Worm (Caenorhabditis elegans) whole organism, midembryonic: ENCODE measurements around the gene pqn-29.

Experiments
- T22C8.4 ChIP-seq: fragments of 200-800 bp; sonication (Bioruptor generic); IDR thresholded peaks from 2 replicates; pipeline ENCODE4 v1.3.6; 2022; ENCODE audit warnings: missing genetic modification characterization, missing compliant biosample characterization
- cog-1 ChIP-seq: sonication (generic microtip); optimal IDR thresholded peaks from 2 replicates; lab custom pipeline; 2016; ENCODE audit warnings: missing genetic modification characterization, missing compliant biosample characterization
- flt-1 ChIP-seq: fragments of 200-800 bp; sonication (Bioruptor generic); IDR thresholded peaks from 2 replicates; pipeline ENCODE4 v1.3.6; 2022; ENCODE audit warnings: missing genetic modification characterization, missing compliant biosample characterization
- klf-2 ChIP-seq: fragments of 200-800 bp; sonication (Bioruptor generic); conservative IDR thresholded peaks from 2 replicates; pipeline ENCODE4 v1.3.6; 2022; ENCODE audit warnings: missing genetic modification reagents, missing genetic modification characterization, missing compliant biosample characterization
- med-1 ChIP-seq: sonication (generic microtip); optimal IDR thresholded peaks from 2 replicates; lab custom pipeline; 2017; ENCODE audit warnings: missing genetic modification characterization, mild to moderate bottlenecking, missing compliant biosample characterization, antibody characterized with exemption, missing genetic modification reagents; ENCODE audit not compliant: insufficient read depth
- ref-1 ChIP-seq: fragments of 200-800 bp; sonication (Bioruptor generic); conservative IDR thresholded peaks from 2 replicates; pipeline ENCODE4 v1.3.6; 2022; ENCODE audit warnings: missing genetic modification reagents, missing genetic modification characterization, missing compliant biosample characterization
- tab-1 ChIP-seq: fragments of 200-800 bp; sonication (Bioruptor generic); IDR thresholded peaks from 2 replicates; pipeline ENCODE4 v1.3.6; 2022; ENCODE audit warnings: missing genetic modification characterization, missing compliant biosample characterization
- ztf-23 ChIP-seq: fragments of 200-800 bp; sonication (Bioruptor generic); IDR thresholded peaks from 2 replicates; pipeline ENCODE4 v1.3.6; 2022; ENCODE audit warnings: missing genetic modification reagents, missing genetic modification characterization, missing compliant biosample characterization
- ztf-29 ChIP-seq: fragments of 200-800 bp; sonication (Bioruptor generic); IDR thresholded peaks from 2 replicates; pipeline ENCODE4 v1.3.6; 2022; ENCODE audit warnings: missing genetic modification reagents, missing genetic modification characterization, missing compliant biosample characterization

The pqn-29 gene

DNA sequence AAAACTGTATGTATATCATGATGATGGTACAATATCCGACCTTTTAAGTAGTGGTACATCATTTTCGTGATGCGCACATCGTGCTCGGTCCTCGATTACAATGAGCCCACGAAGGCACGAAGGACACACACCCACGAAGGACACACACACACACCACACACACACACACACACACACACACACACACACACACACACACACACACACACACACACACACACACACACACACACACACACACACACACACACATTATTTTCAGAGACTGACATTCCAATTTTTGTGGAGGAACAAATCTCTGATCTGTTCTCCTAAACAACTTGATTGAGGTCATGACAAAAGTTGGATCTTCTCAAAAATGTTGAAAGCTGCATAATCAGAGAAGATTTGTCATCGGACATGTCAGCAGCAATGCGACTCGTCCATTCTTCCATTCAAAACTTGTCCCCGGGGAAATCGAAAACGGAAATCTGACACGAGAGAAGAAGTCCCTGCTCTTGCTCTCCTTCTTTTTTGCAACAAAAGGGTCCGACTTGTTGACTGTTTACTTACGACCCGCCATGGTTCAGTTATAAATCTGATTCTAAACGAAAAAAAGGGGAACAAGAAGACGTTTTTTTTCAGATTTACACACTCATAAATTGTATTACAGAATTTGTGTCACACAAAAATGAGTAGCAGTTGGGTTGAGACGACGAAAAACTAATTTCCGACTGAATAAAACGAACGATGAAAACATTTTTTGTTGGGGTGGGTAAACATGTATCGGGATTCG is 19.8 kb downstream of the pqn-29 start:
- TF ChIP-seq ref-1 (GFP tag; lab: Robert Waterston, UW): no peak
- TF ChIP-seq flt-1 (GFP tag; lab: Robert Waterston, UW): no peak
- no peak for TF ChIP-seq tab-1 (GFP tag; lab: Robert Waterston, UW)
- no peak for TF ChIP-seq klf-2 (GFP tag; lab: Robert Waterston, UW)
- TF ChIP-seq ztf-23 (GFP tag; lab: Robert Waterston, UW): no peak
- no peak for TF ChIP-seq med-1 (GFP tag; lab: Kevin White, UChicago)
- no peak for TF ChIP-seq ztf-29 (GFP tag; lab: Robert Waterston, UW)
- TF ChIP-seq T22C8.4 (GFP tag; lab: Robert Waterston, UW): no peak
- TF ChIP-seq cog-1 (tag; lab: Kevin White, UChicago): no peak

- TF ChIP-seq T22C8.4 (GFP tag; lab: Robert Waterston, UW) (no peak), ztf-23 (GFP tag; lab: Robert Waterston, UW) (no peak), klf-2 (GFP tag; lab: Robert Waterston, UW) (no peak), ztf-29 (GFP tag; lab: Robert Waterston, UW) (no peak), cog-1 (tag; lab: Kevin White, UChicago) (no peak), ref-1 (GFP tag; lab: Robert Waterston, UW) (no peak), flt-1 (GFP tag; lab: Robert Waterston, UW) (no peak), med-1 (GFP tag; lab: Kevin White, UChicago) (no peak), tab-1 (GFP tag; lab: Robert Waterston, UW) (no peak)
These were observed 23.6 kb downstream of the pqn-29 start, which contains the start of gene lron-5 for ce11 chrIII:4622375-4623130. TSS of gene lron-5 (plus strand) at chrIII:4623029.

- TF ChIP-seq ref-1 (GFP tag; lab: Robert Waterston, UW) (no peak), ztf-29 (GFP tag; lab: Robert Waterston, UW) (no peak), med-1 (GFP tag; lab: Kevin White, UChicago) (no peak), cog-1 (tag; lab: Kevin White, UChicago) (no peak), klf-2 (GFP tag; lab: Robert Waterston, UW) (no peak), tab-1 (GFP tag; lab: Robert Waterston, UW) (no peak), T22C8.4 (GFP tag; lab: Robert Waterston, UW) (no peak)
These were observed 30.0 kb downstream of the pqn-29 start, which contains the start of gene lips-3 for ce11 chrIII:4616071-4616571. TSS of gene lips-3 (plus strand) at chrIII:4616528.

DNA sequence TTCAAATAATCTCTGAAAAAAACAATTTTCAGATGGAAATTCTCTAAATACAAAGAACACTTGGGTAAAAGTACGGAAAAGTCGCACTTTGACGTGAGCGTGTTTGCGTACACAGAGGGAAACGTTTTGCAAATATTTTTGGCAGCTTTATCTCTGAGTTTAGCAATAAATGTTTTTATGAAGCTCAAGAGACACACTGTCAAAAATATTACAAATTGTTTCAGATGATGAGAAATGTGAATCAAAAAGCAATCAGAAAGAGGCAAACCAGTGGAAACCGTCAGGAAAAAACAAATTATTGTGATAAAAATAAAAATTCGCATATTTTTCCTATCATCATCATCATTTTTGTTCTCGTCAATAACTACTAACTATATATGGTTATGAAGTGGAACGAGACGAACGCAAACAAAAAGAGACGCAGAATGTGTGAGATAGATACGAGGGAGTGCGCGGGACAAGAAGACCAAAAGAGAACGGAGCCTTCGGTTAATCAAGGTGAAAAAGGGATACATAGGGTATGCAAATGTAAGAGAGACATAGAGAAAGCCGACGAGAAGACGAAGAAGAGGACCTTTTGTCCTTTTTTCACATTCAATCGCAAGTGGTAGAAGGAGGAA is 33.7 kb downstream of the pqn-29 start, which contains the start of gene sel-2:
Gene sel-2 (minus strand): TSS at position 51 of the 620 bp plus-strand sequence.
- TF ChIP-seq ref-1 (GFP tag; lab: Robert Waterston, UW): no peak
- no peak for TF ChIP-seq ztf-29 (GFP tag; lab: Robert Waterston, UW)
- no peak for TF ChIP-seq med-1 (GFP tag; lab: Kevin White, UChicago)
- no peak for TF ChIP-seq tab-1 (GFP tag; lab: Robert Waterston, UW)
- TF ChIP-seq flt-1 (GFP tag; lab: Robert Waterston, UW): no peak

ce11 chrIII:4603837-4604236 is 42.3 kb downstream of the pqn-29 start:
- no peak for TF ChIP-seq cog-1 (tag; lab: Kevin White, UChicago)
- TF ChIP-seq tab-1 (GFP tag; lab: Robert Waterston, UW): no peak
- no peak for TF ChIP-seq ztf-29 (GFP tag; lab: Robert Waterston, UW)
- TF ChIP-seq klf-2 (GFP tag; lab: Robert Waterston, UW): no peak
- no peak for TF ChIP-seq flt-1 (GFP tag; lab: Robert Waterston, UW)
- TF ChIP-seq ztf-23 (GFP tag; lab: Robert Waterston, UW): no peak
- no peak for TF ChIP-seq ref-1 (GFP tag; lab: Robert Waterston, UW)
- TF ChIP-seq med-1 (GFP tag; lab: Kevin White, UChicago): no peak
- TF ChIP-seq T22C8.4 (GFP tag; lab: Robert Waterston, UW): no peak

DNA sequence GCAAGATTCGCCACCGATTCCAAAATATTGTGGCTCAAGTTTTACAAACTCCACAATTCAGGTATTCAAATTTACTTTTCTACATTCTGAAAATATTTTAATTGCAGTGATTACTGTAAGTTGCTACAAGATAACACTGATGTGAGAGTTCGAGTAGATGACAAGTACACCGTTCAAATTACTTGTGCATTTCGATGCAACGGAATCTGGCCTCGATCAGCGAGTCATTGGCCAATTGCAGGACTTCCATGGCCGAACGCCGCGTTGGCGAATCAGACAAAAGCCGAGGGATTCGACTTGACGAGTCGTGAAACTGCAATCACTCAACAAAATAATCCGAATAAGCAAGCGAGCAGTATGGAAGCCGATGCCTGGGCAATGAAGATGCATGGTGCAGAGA is 44.9 kb downstream of the pqn-29 start:
- TF ChIP-seq klf-2 (GFP tag; lab: Robert Waterston, UW) (no peak), ref-1 (GFP tag; lab: Robert Waterston, UW) (no peak), flt-1 (GFP tag; lab: Robert Waterston, UW) (no peak), T22C8.4 (GFP tag; lab: Robert Waterston, UW) (no peak), tab-1 (GFP tag; lab: Robert Waterston, UW) (no peak), med-1 (GFP tag; lab: Kevin White, UChicago) (no peak), ztf-23 (GFP tag; lab: Robert Waterston, UW) (no peak), cog-1 (tag; lab: Kevin White, UChicago) (no peak), ztf-29 (GFP tag; lab: Robert Waterston, UW) (no peak)

- no peak for TF ChIP-seq T22C8.4 (GFP tag; lab: Robert Waterston, UW)
- no peak for TF ChIP-seq cog-1 (tag; lab: Kevin White, UChicago)
- TF ChIP-seq ref-1 (GFP tag; lab: Robert Waterston, UW): no peak
- no peak for TF ChIP-seq tab-1 (GFP tag; lab: Robert Waterston, UW)
- no peak for TF ChIP-seq klf-2 (GFP tag; lab: Robert Waterston, UW)
- no peak for TF ChIP-seq ztf-23 (GFP tag; lab: Robert Waterston, UW)
- no peak for TF ChIP-seq ztf-29 (GFP tag; lab: Robert Waterston, UW)
- TF ChIP-seq flt-1 (GFP tag; lab: Robert Waterston, UW): no peak
- TF ChIP-seq med-1 (GFP tag; lab: Kevin White, UChicago): no peak
These were observed 45.9 kb downstream of the pqn-29 start, which contains the start of gene mab-21 for ce11 chrIII:4600139-4600762. TSS of gene mab-21 (plus strand) at chrIII:4600753.
